Fruit fly (Drosophila melanogaster) S2 (cell line): ENCODE measurements around the gene CG8051.

ENCODE experiments used
- CG8478 ChIP-seq: fragments of >200 bp; optimal IDR thresholded peaks from 2 replicates; lab custom pipeline; 2018
- CTCF ChIP-seq, 2 experiments: fragments of >200 bp; optimal IDR thresholded peaks; 2 replicates each; lab custom pipeline; 2018

- no peak for TF ChIP-seq CG8478 (lab: Kevin White, UChicago)
- no peak for TF ChIP-seq CTCF (optimal IDR thresholded peaks at IDR 0.05; lab: Kevin White, UChicago)
Observed at dm6 chrX:19306531-19306930, 1.2 kb downstream of the CG8051 start.
